Worm (Caenorhabditis elegans) whole organism, L1 larva: ENCODE data around the gene pmk-1.

Experiments
- C16A3.4 ChIP-seq: fragments of 150-350 bp; optimal IDR thresholded peaks from 2 replicates; lab custom pipeline; 2014; ENCODE audit warnings: missing biosample characterization, missing genetic modification characterization
- C34B4.2 ChIP-seq: sonication (generic microtip); optimal IDR thresholded peaks from 2 replicates; lab custom pipeline; 2017; ENCODE audit warnings: mild to moderate bottlenecking, missing genetic modification characterization, missing compliant biosample characterization
- F16B12.6 ChIP-seq: fragments of 150-350 bp; optimal IDR thresholded peaks from 2 replicates; lab custom pipeline; 2014; ENCODE audit warnings: missing biosample characterization, missing genetic modification characterization
- alr-1 ChIP-seq: fragments of 200-800 bp; sonication (Bioruptor generic); optimal IDR thresholded peaks from 2 replicates; lab custom pipeline; 2018; ENCODE audit warnings: borderline replicate concordance, mild to moderate bottlenecking, missing genetic modification characterization, missing compliant biosample characterization
- aly-2 ChIP-seq: fragments of 150-350 bp; optimal IDR thresholded peaks from 2 replicates; lab custom pipeline; 2014; ENCODE audit warnings: missing biosample characterization, missing genetic modification characterization
- blmp-1 ChIP-seq: fragments of 150-350 bp; optimal IDR thresholded peaks from 2 replicates; lab custom pipeline; 2014; ENCODE audit warnings: missing biosample characterization, missing genetic modification characterization
- ceh-8 ChIP-seq: fragments of 200-800 bp; sonication (Bioruptor generic); optimal IDR thresholded peaks from 2 replicates; lab custom pipeline; 2018; ENCODE audit warnings: mild to moderate bottlenecking, missing genetic modification characterization, moderate library complexity, missing compliant biosample characterization
- ceh-82 ChIP-seq, 3 experiments: fragments of 150-350 bp in 1 of 3; sonication (generic microtip) in 2 of 3; optimal IDR thresholded peaks; 2 replicates each; lab custom pipeline; 2014 to 2017; ENCODE audit warnings: missing biosample characterization in 3 of 3, missing genetic modification characterization in 3 of 3
- ceh-88 ChIP-seq: fragments of 200-800 bp; sonication (Bioruptor generic); IDR thresholded peaks from 2 replicates; pipeline ENCODE4 v1.3.6; 2022; ENCODE audit warnings: missing genetic modification characterization, missing compliant biosample characterization
- ceh-90 ChIP-seq: sonication (generic microtip); optimal IDR thresholded peaks from 2 replicates; lab custom pipeline; 2016; ENCODE audit warnings: missing genetic modification characterization, missing compliant biosample characterization
- ces-1 ChIP-seq: fragments of 150-350 bp; optimal IDR thresholded peaks from 2 replicates; lab custom pipeline; 2014; ENCODE audit warnings: missing biosample characterization, missing genetic modification reagents, missing genetic modification characterization
- dpl-1 ChIP-seq, 3 experiments: fragments of 150-350 bp in 2 of 3; sonication (generic microtip) in 1 of 3; optimal IDR thresholded peaks; 2 replicates each; lab custom pipeline; 2014 to 2017; ENCODE audit warnings: missing biosample characterization in 3 of 3, missing genetic modification characterization in 3 of 3, missing genetic modification reagents in 3 of 3
- efl-1 ChIP-seq, 4 experiments: fragments of 150-350 bp; optimal IDR thresholded peaks in 3 of 4; peaks in 1 of 4; 1 replicate in 1 of 4; 2 replicates in 3 of 4; lab custom pipeline; 2014; ENCODE audit warnings: missing biosample characterization in 2 of 4, missing genetic modification characterization in 2 of 4, missing genetic modification reagents in 2 of 4
- efl-3 ChIP-seq: fragments of 200-800 bp; sonication (Bioruptor generic); optimal IDR thresholded peaks from 2 replicates; lab custom pipeline; 2018; ENCODE audit warnings: mild to moderate bottlenecking, missing genetic modification characterization, missing compliant biosample characterization
- elt-3 ChIP-seq, 6 experiments: fragments of 150-350 bp in 1 of 6; sonication (generic microtip); optimal IDR thresholded peaks; 2 replicates each; lab custom pipeline; 2017 to 2018; ENCODE audit warnings: missing biosample characterization in 6 of 6, missing genetic modification characterization in 6 of 6, inconsistent platforms in 1 of 6
- hlh-17 ChIP-seq: fragments of 200-800 bp; sonication (Bioruptor generic); optimal IDR thresholded peaks from 2 replicates; lab custom pipeline; 2018; ENCODE audit warnings: missing genetic modification characterization, mild to moderate bottlenecking, missing compliant biosample characterization, moderate library complexity, borderline replicate concordance
- hpl-2 ChIP-seq: fragments of 150-350 bp; optimal IDR thresholded peaks from 2 replicates; lab custom pipeline; 2014; ENCODE audit warnings: missing biosample characterization, missing genetic modification reagents, missing genetic modification characterization
- isw-1 ChIP-seq: fragments of 200-800 bp; sonication (Bioruptor generic); IDR thresholded peaks from 2 replicates; pipeline ENCODE4 v1.3.6; 2022; ENCODE audit warnings: missing genetic modification characterization, missing compliant biosample characterization
- lin-14 ChIP-seq: fragments of 200-800 bp; sonication (Bioruptor generic); optimal IDR thresholded peaks from 2 replicates; lab custom pipeline; 2018; ENCODE audit warnings: mild to moderate bottlenecking, missing genetic modification characterization, moderate library complexity, missing compliant biosample characterization
- lin-35 ChIP-seq, 2 experiments: fragments of 150-350 bp; optimal IDR thresholded peaks; 2 replicates each; lab custom pipeline; 2014; ENCODE audit warnings: missing biosample characterization in 2 of 2, missing genetic modification characterization in 2 of 2, missing genetic modification reagents in 2 of 2
- lin-39 ChIP-seq: fragments of 150-350 bp; optimal IDR thresholded peaks from 2 replicates; lab custom pipeline; 2014; ENCODE audit warnings: missing biosample characterization, missing genetic modification reagents, missing genetic modification characterization
- lsy-2 ChIP-seq, 2 experiments: fragments of 150-350 bp; optimal IDR thresholded peaks; 2 replicates each; lab custom pipeline; 2014; ENCODE audit warnings: missing biosample characterization in 2 of 2, missing genetic modification characterization in 2 of 2
- mdl-1 ChIP-seq, 2 experiments: fragments of 150-350 bp; optimal IDR thresholded peaks; 2 replicates each; lab custom pipeline; 2014 to 2017; ENCODE audit warnings: missing biosample characterization in 2 of 2, missing genetic modification characterization in 2 of 2, inconsistent platforms in 1 of 2
- mef-2 ChIP-seq: fragments of 150-350 bp; optimal IDR thresholded peaks from 2 replicates; lab custom pipeline; 2014; ENCODE audit warnings: missing biosample characterization, missing genetic modification characterization
- mep-1 ChIP-seq: fragments of 150-350 bp; optimal IDR thresholded peaks from 2 replicates; lab custom pipeline; 2014; ENCODE audit warnings: missing biosample characterization, missing genetic modification characterization
- nhr-11 ChIP-seq: fragments of 150-350 bp; optimal IDR thresholded peaks from 2 replicates; lab custom pipeline; 2014; ENCODE audit warnings: missing biosample characterization, missing genetic modification characterization
- nhr-12 ChIP-seq: sonication (generic microtip); optimal IDR thresholded peaks from 2 replicates; lab custom pipeline; 2017; ENCODE audit warnings: missing biosample characterization, missing genetic modification characterization
- nhr-20 ChIP-seq: sonication (generic microtip); optimal IDR thresholded peaks from 2 replicates; lab custom pipeline; 2016; ENCODE audit warnings: mild to moderate bottlenecking, missing genetic modification characterization, missing compliant biosample characterization
- nhr-237 ChIP-seq: fragments of 150-350 bp; optimal IDR thresholded peaks from 2 replicates; lab custom pipeline; 2014; ENCODE audit warnings: missing biosample characterization, missing genetic modification characterization
- nhr-47 ChIP-seq: sonication (generic microtip); optimal IDR thresholded peaks from 2 replicates; lab custom pipeline; 2016; ENCODE audit warnings: mild to moderate bottlenecking, missing genetic modification characterization, moderate library complexity, missing compliant biosample characterization
- nhr-71 ChIP-seq: sonication (generic microtip); optimal IDR thresholded peaks from 2 replicates; lab custom pipeline; 2016; ENCODE audit warnings: mild to moderate bottlenecking, missing genetic modification characterization, moderate library complexity, missing compliant biosample characterization
- nhr-77 ChIP-seq: fragments of 150-350 bp; optimal IDR thresholded peaks from 2 replicates; lab custom pipeline; 2014; ENCODE audit warnings: missing biosample characterization, missing genetic modification characterization
- nhr-85 ChIP-seq: sonication (generic microtip); peaks from one replicate; lab custom pipeline; 2016; ENCODE audit warnings: missing genetic modification characterization, inconsistent platforms, missing compliant biosample characterization
- pax-3 ChIP-seq: fragments of 200-800 bp; sonication (Bioruptor generic); optimal IDR thresholded peaks from 2 replicates; lab custom pipeline; 2018; ENCODE audit warnings: mild to moderate bottlenecking, missing genetic modification characterization, moderate library complexity, missing compliant biosample characterization
- skn-1 ChIP-seq: fragments of 150-350 bp; optimal IDR thresholded peaks from 2 replicates; lab custom pipeline; 2014; ENCODE audit warnings: missing biosample characterization, missing genetic modification characterization
- snpc-4 ChIP-seq: fragments of 150-350 bp; optimal IDR thresholded peaks from 2 replicates; lab custom pipeline; 2014; ENCODE audit warnings: missing biosample characterization, missing genetic modification characterization
- tbx-2 ChIP-seq: sonication (generic microtip); optimal IDR thresholded peaks from 2 replicates; lab custom pipeline; 2016; ENCODE audit warnings: missing genetic modification characterization, missing compliant biosample characterization
- unc-130 ChIP-seq: fragments of 150-350 bp; optimal IDR thresholded peaks from 2 replicates; lab custom pipeline; 2017; ENCODE audit warnings: missing biosample characterization, missing genetic modification characterization, inconsistent platforms
- unc-30 ChIP-seq: sonication (generic microtip); optimal IDR thresholded peaks from 2 replicates; lab custom pipeline; 2017; ENCODE audit warnings: missing biosample characterization, missing genetic modification characterization
- unc-98 ChIP-seq: fragments of 200-800 bp; sonication (Bioruptor generic); IDR thresholded peaks from 2 replicates; pipeline ENCODE4 v1.3.6; 2022; ENCODE audit warnings: missing genetic modification characterization, missing compliant biosample characterization
- vab-15 ChIP-seq: sonication (generic microtip); optimal IDR thresholded peaks from 2 replicates; lab custom pipeline; 2017; ENCODE audit warnings: missing genotype, mild to moderate bottlenecking, missing genetic modification characterization, missing compliant biosample characterization
- zag-1 ChIP-seq: fragments of 150-350 bp; optimal IDR thresholded peaks from 2 replicates; lab custom pipeline; 2014; ENCODE audit warnings: missing biosample characterization, missing genetic modification characterization
- ztf-4 ChIP-seq: fragments of 150-350 bp; optimal IDR thresholded peaks from 2 replicates; lab custom pipeline; 2014; ENCODE audit warnings: missing biosample characterization, missing genetic modification characterization

pmk-1 gene

DNA sequence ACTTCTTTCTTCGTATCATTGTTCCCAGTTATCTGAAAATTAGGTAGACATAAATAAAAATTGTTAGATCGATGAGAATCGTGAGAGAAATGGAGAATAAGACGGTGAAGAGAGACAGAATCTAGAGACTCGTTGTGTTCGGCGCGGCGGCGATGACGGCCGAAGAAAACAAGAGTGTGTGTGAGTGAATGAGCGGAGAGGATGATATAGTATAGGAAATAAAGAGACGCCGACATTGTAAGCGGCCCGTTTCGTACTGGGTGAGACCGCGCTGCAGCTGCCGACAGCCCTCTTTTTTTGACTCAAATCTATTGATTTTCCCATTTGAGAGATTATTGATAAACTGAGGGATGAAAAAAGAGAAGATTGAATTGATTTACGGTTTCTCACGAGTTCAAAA lies 36.4 kb upstream of the pmk-1 start, which contains the start of gene Y42H9AR.4 (continued):
- TF ChIP-seq nhr-77 (no peak), hlh-17 (no peak), efl-3 (GFP tag; lab: Kevin White, UChicago) (no peak), ztf-4 (no peak), nhr-20 (tag; lab: Kevin White, UChicago) (peak; percentile 38), aly-2 (tag; lab: Kevin White, UChicago) (no peak), isw-1 (GFP tag; lab: Robert Waterston, UW) (no peak), unc-30 (tag; lab: Kevin White, UChicago) (no peak), mdl-1 (tag; optimal IDR thresholded peaks at IDR 0.05; lab: Kevin White, UChicago) (peak in 1 of 2 experiments; percentile 3), alr-1 (tag; lab: Kevin White, UChicago) (no peak), nhr-71 (tag; lab: Kevin White, UChicago) (peak; percentile 30), nhr-237 (tag; lab: Kevin White, UChicago) (no peak), lsy-2 (tag; optimal IDR thresholded peaks at IDR 0.05; lab: Kevin White, UChicago) (peak; percentile 13), skn-1 (tag; lab: Kevin White, UChicago) (peak; percentile 22), C34B4.2 (tag; lab: Kevin White, UChicago) (no peak), hpl-2 (no peak), C16A3.4 (tag; lab: Kevin White, UChicago) (no peak), snpc-4 (tag; lab: Kevin White, UChicago) (no peak), mep-1 (tag; lab: Kevin White, UChicago) (peak; percentile 35), nhr-47 (tag; lab: Kevin White, UChicago) (no peak), lin-14 (GFP tag; lab: Kevin White, UChicago) (peak; percentile 80), ces-1 (GFP tag; lab: Kevin White, UChicago) (no peak), zag-1 (tag; lab: Kevin White, UChicago) (no peak)

DNA sequence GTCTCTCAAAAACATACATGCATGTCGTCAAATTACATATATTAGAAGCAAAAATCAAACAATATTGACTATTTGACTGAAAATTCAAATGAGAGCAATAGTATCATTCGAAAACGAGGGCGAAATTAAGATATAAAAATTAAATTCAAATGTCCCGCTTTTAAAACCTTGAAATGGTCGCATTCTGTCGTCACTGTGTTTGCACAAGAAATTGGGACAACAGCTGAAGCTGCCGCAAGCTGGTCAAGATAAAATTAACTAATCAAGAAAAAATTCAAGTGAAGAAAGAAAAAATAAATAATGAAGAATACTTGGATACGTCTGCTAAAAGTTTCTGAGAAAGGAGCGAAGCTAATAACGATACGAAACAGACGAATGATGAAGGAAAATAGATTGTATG lies 35.9 kb upstream of the pmk-1 start:
- TF ChIP-seq blmp-1: peak; percentile 25
- peak; percentile 53 for TF ChIP-seq unc-130 (tag; lab: Kevin White, UChicago)
- TF ChIP-seq nhr-85 (tag; lab: Kevin White, UChicago): no peak
- peak in 1 of 2 experiments; percentile 18 for TF ChIP-seq lsy-2 (tag; optimal IDR thresholded peaks at IDR 0.05; lab: Kevin White, UChicago)
- peak in 1 of 3 experiments; percentile 7 for TF ChIP-seq ceh-82 (tag; optimal IDR thresholded peaks at IDR 0.05; lab: Kevin White, UChicago)
- no peak for TF ChIP-seq elt-3 (tag; optimal IDR thresholded peaks at IDR 0.05; lab: Kevin White, UChicago)
- TF ChIP-seq ceh-88: no peak
- TF ChIP-seq lin-35 (GFP tag; optimal IDR thresholded peaks at IDR 0.05; lab: Kevin White, UChicago): peak; percentile 67 to 86
- no peak for TF ChIP-seq zag-1 (tag; lab: Kevin White, UChicago)
- TF ChIP-seq isw-1 (GFP tag; lab: Robert Waterston, UW): no peak
- TF ChIP-seq efl-1 (optimal IDR thresholded peaks at IDR 0.05; lab: Kevin White, UChicago): peak in 1 of 2 experiments; percentile 72
- peak; percentile 81 to 98 for TF ChIP-seq efl-1 (GFP tag; optimal IDR thresholded peaks at IDR 0.05 in 1 of 2; lab: Kevin White, UChicago)
- TF ChIP-seq tbx-2 (tag; lab: Kevin White, UChicago): no peak
- no peak for TF ChIP-seq nhr-11
- no peak for TF ChIP-seq lin-39 (tag; lab: Kevin White, UChicago)
- peak; percentile 81 for TF ChIP-seq F16B12.6 (tag; lab: Kevin White, UChicago)
- no peak for TF ChIP-seq mep-1 (tag; lab: Kevin White, UChicago)
- no peak for TF ChIP-seq ceh-90 (tag; lab: Kevin White, UChicago)
- no peak for TF ChIP-seq unc-98 (GFP tag; lab: Robert Waterston, UW)
- no peak for TF ChIP-seq pax-3 (tag; lab: Kevin White, UChicago)
- TF ChIP-seq nhr-12 (tag; lab: Kevin White, UChicago): no peak
- peak; percentile 17 for TF ChIP-seq vab-15 (tag; lab: Kevin White, UChicago)
- peak; percentile 11 for TF ChIP-seq C16A3.4 (tag; lab: Kevin White, UChicago)
- TF ChIP-seq lin-14 (GFP tag; lab: Kevin White, UChicago): no peak
- peak; percentile 48 to 85 (median 77) for TF ChIP-seq dpl-1 (GFP tag; optimal IDR thresholded peaks at IDR 0.05; lab: Kevin White, UChicago)
- no peak for TF ChIP-seq mef-2
- TF ChIP-seq ceh-8 (GFP tag; lab: Kevin White, UChicago): no peak
- TF ChIP-seq, all 84 proteins: peak for 10
